Worm (Caenorhabditis elegans) whole organism, L4 larva: ENCODE results near the gene ari-1.4.
"Not testable (repeated sequence)": the region's sequence is repeated elsewhere in the genome, so short reads cannot be mapped to it uniquely, and the experiment has no call there.

Source experiments
- D1046.2 ChIP-seq: fragments of 200-800 bp; sonication (Bioruptor generic); IDR thresholded peaks from 2 replicates; pipeline ENCODE4 v1.3.6; 2022; ENCODE audit warnings: missing genetic modification characterization, missing compliant biosample characterization
- F44E2.7 ChIP-seq: fragments of 200-800 bp; sonication (Bioruptor generic); IDR thresholded peaks from 2 replicates; pipeline ENCODE4 v2.1.2; 2022; ENCODE audit warnings: missing genetic modification characterization, missing compliant biosample characterization
- F49E8.2 ChIP-seq: sonication (generic microtip); optimal IDR thresholded peaks from 2 replicates; lab custom pipeline; 2016; ENCODE audit warnings: missing compliant biosample characterization, mild to moderate bottlenecking, missing genetic modification characterization, borderline replicate concordance
- Y105C5A.15 ChIP-seq: fragments of 200-800 bp; sonication (Bioruptor generic); IDR thresholded peaks from 2 replicates; pipeline ENCODE4 v1.3.6; 2022; ENCODE audit warnings: missing genetic modification characterization, missing compliant biosample characterization
- Y48G9A.11 ChIP-seq: fragments of 200-800 bp; sonication (Bioruptor generic); IDR thresholded peaks from 2 replicates; pipeline ENCODE4 v1.3.6; 2022; ENCODE audit warnings: missing genetic modification reagents, missing genetic modification characterization, missing compliant biosample characterization
- ZK337.2 ChIP-seq: fragments of 200-800 bp; sonication (Bioruptor generic); IDR thresholded peaks from 2 replicates; pipeline ENCODE4 v1.3.6; 2022; ENCODE audit warnings: missing genetic modification reagents, missing genetic modification characterization, missing compliant biosample characterization
- aha-1 ChIP-seq: fragments of 150-350 bp; peaks from one replicate; lab custom pipeline; 2014; ENCODE audit warnings: missing biosample characterization, missing genetic modification characterization
- ceh-20 ChIP-seq: fragments of 200-800 bp; sonication (Bioruptor generic); IDR thresholded peaks from 2 replicates; pipeline ENCODE4 v1.3.6; 2022; ENCODE audit warnings: missing genetic modification reagents, missing genetic modification characterization, missing compliant biosample characterization
- ctbp-1 ChIP-seq: fragments of 200-800 bp; sonication (Bioruptor generic); IDR thresholded peaks from 2 replicates; pipeline ENCODE4 v1.3.6; 2022; ENCODE audit warnings: missing genetic modification reagents, missing genetic modification characterization, missing compliant biosample characterization
- dmd-6 ChIP-seq: fragments of 200-800 bp; sonication (Bioruptor generic); IDR thresholded peaks from 2 replicates; pipeline ENCODE4 v1.3.6; 2022; ENCODE audit warnings: missing genetic modification reagents, missing genetic modification characterization, missing compliant biosample characterization
- dmd-9 ChIP-seq: fragments of 200-800 bp; sonication (Bioruptor generic); IDR thresholded peaks from 2 replicates; pipeline ENCODE4 v1.3.6; 2022; ENCODE audit warnings: missing genetic modification reagents, missing genetic modification characterization, missing compliant biosample characterization
- egl-27 ChIP-seq: sonication (generic microtip); optimal IDR thresholded peaks from 3 replicates; lab custom pipeline; 2017; ENCODE audit warnings: missing biosample characterization, missing genetic modification reagents, missing genetic modification characterization
- fkh-10 ChIP-seq: fragments of 150-350 bp; optimal IDR thresholded peaks from 2 replicates; lab custom pipeline; 2014; ENCODE audit warnings: missing biosample characterization, missing genetic modification reagents, missing genetic modification characterization
- fos-1 ChIP-seq: fragments of 150-350 bp; optimal IDR thresholded peaks from 2 replicates; lab custom pipeline; 2014; ENCODE audit warnings: missing biosample characterization, missing genetic modification characterization
- gei-8 ChIP-seq: fragments of 200-800 bp; sonication (Bioruptor generic); optimal IDR thresholded peaks from 2 replicates; lab custom pipeline; 2018; ENCODE audit warnings: mild to moderate bottlenecking, missing genetic modification characterization, missing compliant biosample characterization
- hif-1 ChIP-seq, 2 experiments: sonication (generic microtip); optimal IDR thresholded peaks; 2 replicates each; lab custom pipeline; 2016 to 2017; ENCODE audit warnings: missing compliant biosample characterization in 2 of 2, missing genetic modification characterization in 2 of 2, missing genetic modification reagents in 2 of 2, missing genotype in 2 of 2, mild to moderate bottlenecking in 1 of 2
- hlh-30 ChIP-seq: sonication (generic microtip); optimal IDR thresholded peaks from 2 replicates; lab custom pipeline; 2017; ENCODE audit warnings: antibody characterized with exemption, mild to moderate bottlenecking, missing genetic modification characterization, missing compliant biosample characterization; ENCODE audit not compliant: insufficient read depth
- jun-1 ChIP-seq: fragments of 150-350 bp; optimal IDR thresholded peaks from 2 replicates; lab custom pipeline; 2014; ENCODE audit warnings: missing biosample characterization, missing genetic modification reagents, missing genetic modification characterization
- lin-13 ChIP-seq: fragments of 150-350 bp; optimal IDR thresholded peaks from 2 replicates; lab custom pipeline; 2014; ENCODE audit warnings: missing biosample characterization, missing genetic modification reagents, missing genetic modification characterization
- lin-38 ChIP-seq: fragments of 200-800 bp; sonication (Bioruptor generic); IDR thresholded peaks from 2 replicates; pipeline ENCODE4 v1.3.6; 2022; ENCODE audit warnings: missing genetic modification reagents, missing genetic modification characterization, missing compliant biosample characterization
- lsy-2 ChIP-seq, 2 experiments: fragments of 150-350 bp in 1 of 2; sonication (generic microtip) in 1 of 2; optimal IDR thresholded peaks; 2 replicates each; lab custom pipeline; 2014 to 2017; ENCODE audit warnings: missing biosample characterization in 2 of 2, missing genetic modification characterization in 2 of 2
- madf-9 ChIP-seq: fragments of 200-800 bp; sonication (Bioruptor generic); conservative IDR thresholded peaks from 2 replicates; pipeline ENCODE4 v1.3.6; 2022; ENCODE audit warnings: missing genetic modification reagents, missing genetic modification characterization, missing compliant biosample characterization
- mdt-29 ChIP-seq: fragments of 200-800 bp; sonication (Bioruptor generic); IDR thresholded peaks from 2 replicates; pipeline ENCODE4 v1.3.6; 2022; ENCODE audit warnings: missing genetic modification reagents, missing genetic modification characterization, missing compliant biosample characterization
- mep-1 ChIP-seq: fragments of 150-350 bp; sonication (generic microtip); optimal IDR thresholded peaks from 3 replicates; lab custom pipeline; 2014; ENCODE audit warnings: missing biosample characterization, missing genetic modification characterization
- mes-2 ChIP-seq: sonication (generic microtip); optimal IDR thresholded peaks from 2 replicates; lab custom pipeline; 2016; ENCODE audit warnings: missing genotype, mild to moderate bottlenecking, missing genetic modification characterization, missing compliant biosample characterization; ENCODE audit not compliant: poor library complexity, severe bottlenecking
- nhr-102 ChIP-seq: sonication (generic microtip); optimal IDR thresholded peaks from 2 replicates; lab custom pipeline; 2016; ENCODE audit warnings: mild to moderate bottlenecking, missing genetic modification characterization, moderate library complexity, missing compliant biosample characterization
- nhr-48 ChIP-seq: sonication (generic microtip); optimal IDR thresholded peaks from 2 replicates; lab custom pipeline; 2016; ENCODE audit warnings: mild to moderate bottlenecking, missing genetic modification characterization, missing compliant biosample characterization
- pha-4 ChIP-seq, 2 experiments: fragments of 150-350 bp in 1 of 2; fragments of 200-800 bp in 1 of 2; sonication (Bioruptor generic) in 1 of 2; IDR thresholded peaks in 1 of 2; optimal IDR thresholded peaks in 1 of 2; 2 replicates each; pipeline versions ENCODE4 v1.3.6 to Lab custom; 2014 to 2022; ENCODE audit warnings: missing genetic modification characterization in 2 of 2, missing genetic modification reagents in 2 of 2, missing biosample characterization in 1 of 2, missing compliant biosample characterization in 1 of 2
- php-3 ChIP-seq: fragments of 200-800 bp; sonication (Bioruptor generic); IDR thresholded peaks from 2 replicates; pipeline ENCODE4 v1.3.6; 2022; ENCODE audit warnings: missing genetic modification reagents, missing genetic modification characterization, missing compliant biosample characterization
- set-16 ChIP-seq: fragments of 200-800 bp; sonication (Bioruptor generic); IDR thresholded peaks from 2 replicates; pipeline ENCODE4 v1.3.6; 2022; ENCODE audit warnings: missing genetic modification reagents, missing genetic modification characterization, missing compliant biosample characterization
- skn-1 ChIP-seq: fragments of 150-350 bp; optimal IDR thresholded peaks from 2 replicates; lab custom pipeline; 2014; ENCODE audit warnings: missing biosample characterization, missing genetic modification characterization
- snpc-1.2 ChIP-seq: fragments of 200-800 bp; sonication (Bioruptor generic); IDR thresholded peaks from 2 replicates; pipeline ENCODE4 v1.3.6; 2022; ENCODE audit warnings: missing genetic modification reagents, missing genetic modification characterization, missing compliant biosample characterization
- snpc-4 ChIP-seq: fragments of 150-350 bp; optimal IDR thresholded peaks from 2 replicates; lab custom pipeline; 2014; ENCODE audit warnings: missing biosample characterization, missing genetic modification characterization
- spr-1 ChIP-seq: sonication (generic microtip); optimal IDR thresholded peaks from 2 replicates; lab custom pipeline; 2016; ENCODE audit warnings: mild to moderate bottlenecking, missing genetic modification characterization, missing compliant biosample characterization
- tra-1 ChIP-seq: fragments of 200-800 bp; sonication (Bioruptor generic); IDR thresholded peaks from 2 replicates; pipeline ENCODE4 v1.3.6; 2022; ENCODE audit warnings: missing genetic modification reagents, missing genetic modification characterization, missing compliant biosample characterization
- unc-130 ChIP-seq: sonication (generic microtip); optimal IDR thresholded peaks from 2 replicates; lab custom pipeline; 2016; ENCODE audit warnings: missing genetic modification reagents, missing genetic modification characterization, missing compliant biosample characterization
- unc-39 ChIP-seq: sonication (generic microtip); optimal IDR thresholded peaks from 2 replicates; lab custom pipeline; 2017; ENCODE audit warnings: missing biosample characterization, missing genetic modification characterization
- vab-7 ChIP-seq: fragments of 200-800 bp; sonication (Bioruptor generic); IDR thresholded peaks from 2 replicates; pipeline ENCODE4 v1.3.6; 2022; ENCODE audit warnings: missing genetic modification reagents, missing genetic modification characterization, missing compliant biosample characterization
- zfp-2 ChIP-seq: sonication (generic microtip); optimal IDR thresholded peaks from 2 replicates; lab custom pipeline; 2016; ENCODE audit warnings: mild to moderate bottlenecking, missing genetic modification characterization, missing compliant biosample characterization
- zfp-3 ChIP-seq: fragments of 200-800 bp; sonication (Bioruptor generic); conservative IDR thresholded peaks from 2 replicates; pipeline ENCODE4 v1.3.6; 2022; ENCODE audit warnings: missing genetic modification reagents, missing genetic modification characterization, missing compliant biosample characterization
- ztf-11 ChIP-seq: fragments of 150-350 bp; optimal IDR thresholded peaks from 2 replicates; lab custom pipeline; 2014; ENCODE audit warnings: missing biosample characterization, missing genetic modification characterization

ari-1.4 gene

ce11 chrIV:15530486-15530885, 2.2 kb upstream of the ari-1.4 start (continued):
- TF ChIP-seq nhr-48 (peak; percentile 4), D1046.2 (GFP tag; lab: Robert Waterston, UW) (peak; percentile 94; the same call in 1 of the 2 replicates), mdt-29 (GFP tag; lab: Robert Waterston, UW) (peak; percentile 95), ZK337.2 (GFP tag; lab: Robert Waterston, UW) (peak; percentile 93), ceh-20 (GFP tag; lab: Robert Waterston, UW) (peak; percentile 94), ctbp-1 (GFP tag; lab: Robert Waterston, UW) (peak; percentile 75), pha-4 (GFP tag; IDR thresholded peaks at IDR 0.05; lab: Robert Waterston, UW) (peak; percentile 88), dmd-9 (GFP tag; lab: Robert Waterston, UW) (peak; percentile 94), Y105C5A.15 (GFP tag; lab: Robert Waterston, UW) (0 out of 2 replicates have a peak, but pooled peaks have one; percentile 67), spr-1 (tag; lab: Kevin White, UChicago) (peak; percentile 5), snpc-1.2 (GFP tag; lab: Robert Waterston, UW) (peak; percentile 99), lin-38 (GFP tag; lab: Robert Waterston, UW) (peak; percentile 96)
- TF ChIP-seq pha-4 (tag; optimal IDR thresholded peaks at IDR 0.05; lab: Kevin White, UChicago) = not testable (repeated sequence)
- TF ChIP-seq, all 104 proteins: peak for 32; not testable (repeated sequence) for 72

- peak; percentile 64; the same call in 1 of the 2 replicates for TF ChIP-seq tra-1
- TF ChIP-seq lsy-2 (tag; optimal IDR thresholded peaks at IDR 0.05; lab: Kevin White, UChicago) = peak in 1 of 2 experiments; percentile 55
- TF ChIP-seq snpc-1.2 (GFP tag; lab: Robert Waterston, UW) = peak; percentile 97
- peak; percentile 31; the same call in 1 of the 2 replicates for TF ChIP-seq set-16 (GFP tag; lab: Robert Waterston, UW)
- 0 out of 2 replicates have a peak, but pooled peaks have one; percentile 32 for TF ChIP-seq php-3
- peak; percentile 74 for TF ChIP-seq lin-38 (GFP tag; lab: Robert Waterston, UW)
- TF ChIP-seq mes-2 (tag; lab: Kevin White, UChicago) = peak; percentile 71
- peak; percentile 76 for TF ChIP-seq ZK337.2 (GFP tag; lab: Robert Waterston, UW)
- TF ChIP-seq Y48G9A.11 (GFP tag; lab: Robert Waterston, UW) = peak; percentile 62
- peak; percentile 22 for TF ChIP-seq aha-1 (tag; lab: Kevin White, UChicago)
- peak; percentile 65; the same call in 1 of the 2 replicates for TF ChIP-seq vab-7
- TF ChIP-seq dmd-9 (GFP tag; lab: Robert Waterston, UW) = 0 out of 2 replicates have a peak, but pooled peaks have one; percentile 13
- TF ChIP-seq dmd-6 = peak; percentile 23; the same call in 1 of the 2 replicates
- peak; percentile 59 for TF ChIP-seq unc-130
Measured at ce11 chrIV:15528826-15529225, 498 bp upstream of the ari-1.4 start.

- TF ChIP-seq set-16 (GFP tag; lab: Robert Waterston, UW) (peak; percentile 76), egl-27 (no peak), snpc-1.2 (GFP tag; lab: Robert Waterston, UW) (0 out of 2 replicates have a peak, but pooled peaks have one; percentile 23)
- TF ChIP-seq, all 104 proteins: peak for 2
Measured at ce11 chrIV:15527282-15527681, 1.0 kb downstream of the ari-1.4 start.

- TF ChIP-seq lin-38 (GFP tag; lab: Robert Waterston, UW) = peak; percentile 83
- no peak for TF ChIP-seq unc-39 (tag; lab: Kevin White, UChicago)
- peak in 1 of 2 experiments; percentile 78 for TF ChIP-seq hif-1 (tag; optimal IDR thresholded peaks at IDR 0.05; lab: Kevin White, UChicago)
- TF ChIP-seq hlh-30 (tag; lab: Kevin White, UChicago) = no peak
- no peak for TF ChIP-seq ztf-11 (tag; lab: Kevin White, UChicago)
- TF ChIP-seq jun-1 = no peak
- 0 out of 2 replicates have a peak, but pooled peaks have one; percentile 68 for TF ChIP-seq zfp-3 (GFP tag; lab: Robert Waterston, UW)
- no peak for TF ChIP-seq php-3
- TF ChIP-seq nhr-102 (tag; lab: Kevin White, UChicago) = peak; percentile 64
- TF ChIP-seq Y105C5A.15 (GFP tag; lab: Robert Waterston, UW) = no peak
- TF ChIP-seq snpc-4 (tag; lab: Kevin White, UChicago) = no peak
- peak; percentile 51 for TF ChIP-seq mep-1
- no peak for TF ChIP-seq fos-1 (tag; lab: Kevin White, UChicago)
- TF ChIP-seq mes-2 (tag; lab: Kevin White, UChicago) = peak; percentile 97
- TF ChIP-seq fkh-10 (GFP tag; lab: Kevin White, UChicago) = no peak
- TF ChIP-seq madf-9 (GFP tag; lab: Robert Waterston, UW) = peak; percentile 76
- peak; percentile 74 for TF ChIP-seq dmd-6
- peak; percentile 79 for TF ChIP-seq mdt-29 (GFP tag; lab: Robert Waterston, UW)
- no peak for TF ChIP-seq F44E2.7
- TF ChIP-seq aha-1 (tag; lab: Kevin White, UChicago) = peak; percentile 23
- peak; percentile 88 for TF ChIP-seq dmd-9 (GFP tag; lab: Robert Waterston, UW)
- peak; percentile 5 for TF ChIP-seq gei-8
- no peak for TF ChIP-seq spr-1 (tag; lab: Kevin White, UChicago)
- no peak for TF ChIP-seq zfp-2
- peak; percentile 37 for TF ChIP-seq lin-13
- peak; percentile 95 for TF ChIP-seq F49E8.2 (tag; lab: Kevin White, UChicago)
- peak; percentile 81 for TF ChIP-seq Y48G9A.11 (GFP tag; lab: Robert Waterston, UW)
- TF ChIP-seq skn-1 (tag; lab: Kevin White, UChicago) = no peak
Measured at ce11 chrIV:15526477-15526876, 1.9 kb downstream of the ari-1.4 start.
